Worm (Caenorhabditis elegans) whole organism, midembryonic: Measurements from ENCODE around the gene T10C6.10.

Experiments
- T22C8.4 ChIP-seq: fragments of 200-800 bp; sonication (Bioruptor generic); IDR thresholded peaks from 2 replicates; pipeline ENCODE4 v1.3.6; 2022; ENCODE audit warnings: missing genetic modification characterization, missing compliant biosample characterization
- cog-1 ChIP-seq: sonication (generic microtip); optimal IDR thresholded peaks from 2 replicates; lab custom pipeline; 2016; ENCODE audit warnings: missing genetic modification characterization, missing compliant biosample characterization
- flt-1 ChIP-seq: fragments of 200-800 bp; sonication (Bioruptor generic); IDR thresholded peaks from 2 replicates; pipeline ENCODE4 v1.3.6; 2022; ENCODE audit warnings: missing genetic modification characterization, missing compliant biosample characterization
- klf-2 ChIP-seq: fragments of 200-800 bp; sonication (Bioruptor generic); conservative IDR thresholded peaks from 2 replicates; pipeline ENCODE4 v1.3.6; 2022; ENCODE audit warnings: missing genetic modification reagents, missing genetic modification characterization, missing compliant biosample characterization
- med-1 ChIP-seq: sonication (generic microtip); optimal IDR thresholded peaks from 2 replicates; lab custom pipeline; 2017; ENCODE audit warnings: missing genetic modification characterization, mild to moderate bottlenecking, missing compliant biosample characterization, antibody characterized with exemption, missing genetic modification reagents; ENCODE audit not compliant: insufficient read depth
- ref-1 ChIP-seq: fragments of 200-800 bp; sonication (Bioruptor generic); conservative IDR thresholded peaks from 2 replicates; pipeline ENCODE4 v1.3.6; 2022; ENCODE audit warnings: missing genetic modification reagents, missing genetic modification characterization, missing compliant biosample characterization
- tab-1 ChIP-seq: fragments of 200-800 bp; sonication (Bioruptor generic); IDR thresholded peaks from 2 replicates; pipeline ENCODE4 v1.3.6; 2022; ENCODE audit warnings: missing genetic modification characterization, missing compliant biosample characterization
- ztf-23 ChIP-seq: fragments of 200-800 bp; sonication (Bioruptor generic); IDR thresholded peaks from 2 replicates; pipeline ENCODE4 v1.3.6; 2022; ENCODE audit warnings: missing genetic modification reagents, missing genetic modification characterization, missing compliant biosample characterization
- ztf-29 ChIP-seq: fragments of 200-800 bp; sonication (Bioruptor generic); IDR thresholded peaks from 2 replicates; pipeline ENCODE4 v1.3.6; 2022; ENCODE audit warnings: missing genetic modification reagents, missing genetic modification characterization, missing compliant biosample characterization

- TF ChIP-seq ztf-29 (GFP tag; lab: Robert Waterston, UW) = no peak
- no peak for TF ChIP-seq flt-1
- no peak for TF ChIP-seq ztf-23 (GFP tag; lab: Robert Waterston, UW)
- TF ChIP-seq klf-2 (GFP tag; lab: Robert Waterston, UW) = no peak
- TF ChIP-seq med-1 (GFP tag; lab: Kevin White, UChicago) = no peak
- TF ChIP-seq tab-1 (GFP tag; lab: Robert Waterston, UW) = no peak
- TF ChIP-seq cog-1 (tag; lab: Kevin White, UChicago) = no peak
- no peak for TF ChIP-seq T22C8.4
- TF ChIP-seq ref-1 (GFP tag; lab: Robert Waterston, UW) = no peak
These were observed 7.5 kb downstream of the T10C6.10 start for ce11 chrV:16043686-16044085.
